Fruit fly (Drosophila melanogaster) whole organism, wandering third instar larva: ENCODE data around the gene Npc2g.

ENCODE experiments used
- Abd-B ChIP-seq: fragments of >200 bp; optimal IDR thresholded peaks from 2 replicates; lab custom pipeline; 2017; ENCODE audit warnings: missing biosample characterization, missing genetic modification characterization
- Hr83 ChIP-seq: fragments of 200-300 bp; sonication (Bioruptor generic); optimal IDR thresholded peaks from 2 replicates; lab custom pipeline; 2016; ENCODE audit warnings: missing biosample characterization, mild to moderate bottlenecking, missing genetic modification characterization, moderate library complexity; ENCODE audit not compliant: poor library complexity, severe bottlenecking
- fru ChIP-seq: fragments of 200-800 bp; sonication (Bioruptor generic); optimal IDR thresholded peaks from 3 replicates; lab custom pipeline; 2016; ENCODE audit warnings: missing biosample characterization, mild to moderate bottlenecking, missing genetic modification characterization
- pan ChIP-seq: fragments of >200 bp; optimal IDR thresholded peaks from 2 replicates; lab custom pipeline; 2017
- psq ChIP-seq: fragments of 200-800 bp; sonication (Bioruptor generic); optimal IDR thresholded peaks from 3 replicates; lab custom pipeline; 2017; ENCODE audit warnings: missing biosample characterization, mild to moderate bottlenecking, missing genetic modification characterization, moderate library complexity

- TF ChIP-seq pan (lab: Kevin White, UChicago) (no peak), psq (GFP tag; lab: Kevin White, UChicago) (no peak), Hr83 (GFP tag; lab: Kevin White, UChicago) (no peak), Abd-B (GFP tag; lab: Kevin White, UChicago) (no peak), fru (GFP tag; lab: Kevin White, UChicago) (no peak)
Measured at dm6 chr3R:30710442-30710841, 34.6 kb downstream of the Npc2g start.
